Fruit fly (Drosophila melanogaster) whole organism, wandering third instar larva: ENCODE results near the gene fusl.

Experiments
- CG32264 ChIP-seq: fragments of 200-800 bp; sonication (Bioruptor generic); optimal IDR thresholded peaks from 2 replicates; lab custom pipeline; 2016; ENCODE audit warnings: missing biosample characterization, missing genetic modification characterization
- CG9705 ChIP-seq: fragments of 200-800 bp; sonication (Bioruptor generic); optimal IDR thresholded peaks from 2 replicates; lab custom pipeline; 2018; ENCODE audit warnings: missing biosample characterization, mild to moderate bottlenecking, missing genetic modification characterization
- CrebA ChIP-seq: fragments of 200-800 bp; sonication (Bioruptor generic); optimal IDR thresholded peaks from 2 replicates; lab custom pipeline; 2016; ENCODE audit warnings: missing biosample characterization, mild to moderate bottlenecking, missing genetic modification characterization, borderline replicate concordance
- Dfd ChIP-seq: fragments of >200 bp; optimal IDR thresholded peaks from 2 replicates; lab custom pipeline; 2017; ENCODE audit warnings: missing biosample characterization, missing genetic modification characterization
- Dif ChIP-seq: fragments of 200-275, 200-300 bp; sonication (Bioruptor generic); optimal IDR thresholded peaks from 2 replicates; lab custom pipeline; 2018; ENCODE audit warnings: missing biosample characterization, missing genetic modification characterization; ENCODE audit not compliant: partially characterized antibody
- GATAd ChIP-seq: sonication (Bioruptor generic); optimal IDR thresholded peaks from 2 replicates; lab custom pipeline; 2016; ENCODE audit warnings: missing biosample characterization, missing genetic modification characterization
- HLH106 ChIP-seq: fragments of 200-800 bp; optimal IDR thresholded peaks from 3 replicates; lab custom pipeline; 2019; ENCODE audit warnings: missing biosample characterization, mild to moderate bottlenecking, missing genetic modification characterization, moderate library complexity
- Hr83 ChIP-seq: fragments of 200-300 bp; sonication (Bioruptor generic); optimal IDR thresholded peaks from 2 replicates; lab custom pipeline; 2016; ENCODE audit warnings: missing biosample characterization, mild to moderate bottlenecking, missing genetic modification characterization, moderate library complexity; ENCODE audit not compliant: poor library complexity, severe bottlenecking
- Mio ChIP-seq: sonication (Bioruptor generic); optimal IDR thresholded peaks from 2 replicates; lab custom pipeline; 2016; ENCODE audit warnings: missing biosample characterization, missing genetic modification characterization
- Myc ChIP-seq: fragments of >200 bp; optimal IDR thresholded peaks from 2 replicates; lab custom pipeline; 2017
- N ChIP-seq: fragments of >200 bp; optimal IDR thresholded peaks from 2 replicates; lab custom pipeline; 2018; ENCODE audit warnings: missing biosample characterization, missing external identifiers, missing genetic modification characterization
- OdsH ChIP-seq: fragments of 200-800 bp; sonication (Bioruptor generic); optimal IDR thresholded peaks from 2 replicates; lab custom pipeline; 2016; ENCODE audit warnings: missing biosample characterization, mild to moderate bottlenecking, missing genetic modification characterization
- Rel ChIP-seq, 2 experiments: fragments of 200-800 bp; sonication (Bioruptor generic) in 1 of 2; optimal IDR thresholded peaks; 2 replicates in 1 of 2; 3 replicates in 1 of 2; lab custom pipeline; 2016 to 2019; ENCODE audit warnings: mild to moderate bottlenecking in 2 of 2, missing biosample characterization in 2 of 2, missing genetic modification characterization in 2 of 2, moderate library complexity in 1 of 2
- Vsx2 ChIP-seq: fragments of 200-300, 225-300 bp; sonication (Bioruptor generic); optimal IDR thresholded peaks from 2 replicates; lab custom pipeline; 2018; ENCODE audit warnings: missing biosample characterization, missing genetic modification characterization; ENCODE audit not compliant: partially characterized antibody
- brk ChIP-seq: fragments of 200-800 bp; sonication (Bioruptor generic); optimal IDR thresholded peaks from 2 replicates; lab custom pipeline; 2016; ENCODE audit warnings: missing biosample characterization, mild to moderate bottlenecking, missing genetic modification characterization
- dl ChIP-seq, 2 experiments: fragments of 175-275, 200-275 bp in 1 of 2; fragments of 200-275 bp in 1 of 2; sonication (Bioruptor generic); optimal IDR thresholded peaks; lab custom pipeline; 2018; ENCODE audit warnings: mild to moderate bottlenecking in 2 of 2, missing biosample characterization in 2 of 2, missing genetic modification characterization in 2 of 2, moderate library complexity in 2 of 2; ENCODE audit not compliant: partially characterized antibody in 2 of 2, insufficient read depth in 1 of 2
- dsf ChIP-seq: sonication (Bioruptor generic); optimal IDR thresholded peaks from 2 replicates; lab custom pipeline; 2016; ENCODE audit warnings: missing biosample characterization, missing genetic modification characterization, borderline replicate concordance
- ey ChIP-seq: fragments of 200-800 bp; sonication (Bioruptor generic); optimal IDR thresholded peaks from 2 replicates; lab custom pipeline; 2016; ENCODE audit warnings: missing biosample characterization, missing genetic modification characterization
- foxo ChIP-seq, 2 experiments: fragments of 200-800 bp; sonication (Bioruptor generic); optimal IDR thresholded peaks; 2 replicates in 1 of 2; 3 replicates in 1 of 2; lab custom pipeline; 2016 to 2017; ENCODE audit warnings: missing biosample characterization in 2 of 2, missing genetic modification characterization in 2 of 2
- fru ChIP-seq: fragments of 200-800 bp; sonication (Bioruptor generic); optimal IDR thresholded peaks from 3 replicates; lab custom pipeline; 2016; ENCODE audit warnings: missing biosample characterization, mild to moderate bottlenecking, missing genetic modification characterization
- h ChIP-seq: fragments of 200-800 bp; sonication (Bioruptor generic); optimal IDR thresholded peaks from 3 replicates; lab custom pipeline; 2016; ENCODE audit warnings: missing biosample characterization, mild to moderate bottlenecking, missing genetic modification characterization
- jim ChIP-seq: fragments of 175-275, 200-325 bp; sonication (Bioruptor generic); optimal IDR thresholded peaks from 2 replicates; lab custom pipeline; 2016; ENCODE audit warnings: missing biosample characterization, mild to moderate bottlenecking, missing genetic modification characterization
- lola ChIP-seq: fragments of >200 bp; optimal IDR thresholded peaks from 2 replicates; lab custom pipeline; 2017; ENCODE audit warnings: missing biosample characterization, missing genetic modification characterization
- pan ChIP-seq: fragments of >200 bp; optimal IDR thresholded peaks from 2 replicates; lab custom pipeline; 2017
- psq ChIP-seq: fragments of 200-800 bp; sonication (Bioruptor generic); optimal IDR thresholded peaks from 3 replicates; lab custom pipeline; 2017; ENCODE audit warnings: missing biosample characterization, mild to moderate bottlenecking, missing genetic modification characterization, moderate library complexity
- rgr ChIP-seq: fragments of 200-800 bp; sonication (Bioruptor generic); optimal IDR thresholded peaks from 3 replicates; lab custom pipeline; 2016; ENCODE audit warnings: missing biosample characterization, mild to moderate bottlenecking, missing genetic modification characterization
- sage ChIP-seq: fragments of 200-800 bp; sonication (Bioruptor generic); optimal IDR thresholded peaks from 2 replicates; lab custom pipeline; 2016; ENCODE audit warnings: missing biosample characterization, mild to moderate bottlenecking, missing genetic modification characterization
- sv ChIP-seq: fragments of 200-800 bp; sonication (Bioruptor generic); optimal IDR thresholded peaks from 3 replicates; lab custom pipeline; 2016; ENCODE audit warnings: missing biosample characterization, missing genetic modification characterization
- usp ChIP-seq: fragments of >200 bp; optimal IDR thresholded peaks from 2 replicates; lab custom pipeline; 2017; ENCODE audit warnings: missing biosample characterization, missing genetic modification characterization
- woc ChIP-seq: sonication (Bioruptor generic); optimal IDR thresholded peaks from 2 replicates; lab custom pipeline; 2016; ENCODE audit warnings: missing biosample characterization, mild to moderate bottlenecking, missing genetic modification characterization

Gene fusl

DNA sequence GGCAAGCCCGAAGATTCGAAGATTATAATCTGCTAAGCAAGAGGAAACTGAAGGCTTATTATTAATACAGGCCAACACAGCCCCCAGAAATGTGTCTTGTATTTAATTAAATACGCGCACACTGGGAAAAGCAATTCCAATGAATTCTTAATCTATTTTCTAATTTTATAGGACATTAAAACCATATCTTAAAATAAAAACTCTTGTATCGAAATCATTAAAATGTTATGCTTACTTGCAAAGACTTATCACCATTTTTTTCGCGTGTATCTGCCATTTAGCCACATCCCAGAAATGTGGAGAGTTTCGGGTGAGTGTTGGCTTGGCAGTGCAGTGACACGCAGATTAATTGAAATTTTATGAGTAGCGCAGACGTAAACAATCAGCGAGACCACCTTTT is 30.1 kb upstream of the fusl start:
- no peak for TF ChIP-seq fru (GFP tag; lab: Kevin White, UChicago)
- TF ChIP-seq pan (lab: Kevin White, UChicago) = no peak

- peak; percentile 90 for TF ChIP-seq Myc (lab: Kevin White, UChicago)
- TF ChIP-seq fru (GFP tag; lab: Kevin White, UChicago) = no peak
- no peak for TF ChIP-seq psq (GFP tag; lab: Kevin White, UChicago)
- TF ChIP-seq OdsH = peak; percentile 13
- no peak for TF ChIP-seq Hr83 (GFP tag; lab: Kevin White, UChicago)
- no peak for TF ChIP-seq h (GFP tag; lab: Kevin White, UChicago)
- no peak for TF ChIP-seq jim
Measured at dm6 chr2L:5365841-5366240, 28.0 kb upstream of the fusl start.

DNA sequence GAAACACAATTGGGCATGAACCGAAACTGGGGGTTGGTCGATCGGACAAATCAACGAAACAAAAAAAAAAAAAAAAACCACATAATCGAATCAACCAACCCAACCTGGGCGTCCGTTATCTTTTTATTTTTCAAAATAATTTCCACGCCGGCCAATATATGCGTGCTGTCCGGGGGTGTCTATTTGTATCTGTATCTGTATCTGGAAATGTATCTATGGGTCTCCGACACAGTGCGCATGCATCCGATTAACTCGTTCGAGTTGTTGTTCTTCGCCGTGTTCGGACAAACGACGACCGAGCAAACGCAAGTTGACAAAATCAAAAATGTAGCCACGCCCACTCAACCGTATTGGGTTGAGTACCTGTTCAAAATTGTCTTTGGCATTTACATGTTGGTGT is 24.5 kb upstream of the fusl start:
- TF ChIP-seq HLH106 (tag; lab: Kevin White, UChicago) = no peak
- no peak for TF ChIP-seq ey (GFP tag; lab: Kevin White, UChicago)
- no peak for TF ChIP-seq GATAd (GFP tag; lab: Kevin White, UChicago)
- no peak for TF ChIP-seq fru (GFP tag; lab: Kevin White, UChicago)
- TF ChIP-seq N (GFP tag; lab: Kevin White, UChicago) = no peak
- no peak for TF ChIP-seq CG32264 (GFP tag; lab: Kevin White, UChicago)
- TF ChIP-seq CrebA (GFP tag; lab: Kevin White, UChicago) = no peak
- no peak for TF ChIP-seq CG9705 (GFP tag; lab: Kevin White, UChicago)
- TF ChIP-seq woc (GFP tag; lab: Kevin White, UChicago) = no peak
- TF ChIP-seq Dfd (GFP tag; lab: Kevin White, UChicago) = no peak
- no peak for TF ChIP-seq h (GFP tag; lab: Kevin White, UChicago)
- no peak for TF ChIP-seq sage (GFP tag; lab: Kevin White, UChicago)
- TF ChIP-seq dl (GFP tag; optimal IDR thresholded peaks at IDR 0.05; lab: Kevin White, UChicago; ENCODE audit: insufficient read depth in 1 of 2, partially characterized antibody in 2 of 2) = no peak
- no peak for TF ChIP-seq dsf

DNA sequence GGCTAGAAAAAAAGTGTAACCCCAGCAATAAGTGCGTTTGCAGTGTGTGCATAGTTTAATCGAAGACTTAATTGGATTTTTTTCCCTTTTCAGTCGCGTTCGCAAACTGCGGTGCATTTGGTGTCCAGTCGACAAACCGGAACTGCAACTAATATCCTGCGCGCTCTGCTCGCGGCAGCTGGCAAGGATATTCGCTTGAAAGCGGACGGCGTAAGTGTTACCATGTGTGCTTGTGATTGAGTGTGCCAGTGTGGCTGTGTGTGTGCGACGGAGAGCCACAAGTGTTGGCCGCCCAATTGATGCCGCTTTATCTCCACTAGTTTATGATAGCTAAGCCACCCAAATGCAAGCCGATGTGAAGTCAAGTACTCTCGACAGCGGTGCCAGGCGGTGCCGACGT is 15.6 kb upstream of the fusl start:
- no peak for TF ChIP-seq pan (lab: Kevin White, UChicago)
- TF ChIP-seq rgr (GFP tag; lab: Kevin White, UChicago) = no peak
- no peak for TF ChIP-seq brk
- TF ChIP-seq Myc (lab: Kevin White, UChicago) = no peak
- no peak for TF ChIP-seq Dfd (GFP tag; lab: Kevin White, UChicago)
- no peak for TF ChIP-seq CG9705 (GFP tag; lab: Kevin White, UChicago)
- no peak for TF ChIP-seq ey (GFP tag; lab: Kevin White, UChicago)
- no peak for TF ChIP-seq CG32264 (GFP tag; lab: Kevin White, UChicago)
- TF ChIP-seq Dif (GFP tag; lab: Kevin White, UChicago) = no peak
- TF ChIP-seq Hr83 (GFP tag; lab: Kevin White, UChicago) = no peak
- no peak for TF ChIP-seq Mio (GFP tag; lab: Kevin White, UChicago)
- no peak for TF ChIP-seq fru (GFP tag; lab: Kevin White, UChicago)
- TF ChIP-seq woc (GFP tag; lab: Kevin White, UChicago) = no peak
- no peak for TF ChIP-seq Rel (GFP tag; optimal IDR thresholded peaks at IDR 0.05; lab: Kevin White, UChicago)
- TF ChIP-seq Rel (tag; optimal IDR thresholded peaks at IDR 0.05; lab: Kevin White, UChicago) = no peak
- no peak for TF ChIP-seq GATAd (GFP tag; lab: Kevin White, UChicago)
- TF ChIP-seq psq (GFP tag; lab: Kevin White, UChicago) = no peak

- TF ChIP-seq Dfd (GFP tag; lab: Kevin White, UChicago) (no peak), ey (GFP tag; lab: Kevin White, UChicago) (no peak), CrebA (GFP tag; lab: Kevin White, UChicago) (no peak), jim (no peak), h (GFP tag; lab: Kevin White, UChicago) (no peak), sv (no peak), foxo (GFP tag; optimal IDR thresholded peaks at IDR 0.05; lab: Kevin White, UChicago) (no peak), fru (GFP tag; lab: Kevin White, UChicago) (no peak), rgr (GFP tag; lab: Kevin White, UChicago) (no peak), CG9705 (GFP tag; lab: Kevin White, UChicago) (no peak), lola (GFP tag; lab: Kevin White, UChicago) (no peak), N (GFP tag; lab: Kevin White, UChicago) (no peak), usp (GFP tag; lab: Kevin White, UChicago) (no peak), dsf (no peak), Vsx2 (GFP tag; lab: Kevin White, UChicago) (no peak), dl (GFP tag; optimal IDR thresholded peaks at IDR 0.05; lab: Kevin White, UChicago; ENCODE audit: insufficient read depth in 1 of 2, partially characterized antibody in 2 of 2) (no peak)
Measured at dm6 chr2L:5348591-5348990, 10.7 kb upstream of the fusl start.
